Worm (Caenorhabditis elegans) whole organism, L4 larva: ENCODE measurements around the gene B0035.22.

Source experiments
- D1046.2 ChIP-seq: fragments of 200-800 bp; sonication (Bioruptor generic); IDR thresholded peaks from 2 replicates; pipeline ENCODE4 v1.3.6; 2022; ENCODE audit warnings: missing genetic modification characterization, missing compliant biosample characterization
- F10B5.3 ChIP-seq: sonication (generic microtip); optimal IDR thresholded peaks from 2 replicates; lab custom pipeline; 2016; ENCODE audit warnings: mild to moderate bottlenecking, missing genetic modification characterization, missing compliant biosample characterization
- F49E8.2 ChIP-seq: sonication (generic microtip); optimal IDR thresholded peaks from 2 replicates; lab custom pipeline; 2016; ENCODE audit warnings: missing compliant biosample characterization, mild to moderate bottlenecking, missing genetic modification characterization, borderline replicate concordance
- R02D3.7 ChIP-seq: fragments of 150-350 bp; sonication (generic microtip); optimal IDR thresholded peaks from 3 replicates; lab custom pipeline; 2014; ENCODE audit warnings: missing biosample characterization, missing genetic modification characterization
- T20F7.1 ChIP-seq: fragments of 200-800 bp; sonication (Bioruptor generic); optimal IDR thresholded peaks from 2 replicates; lab custom pipeline; 2018; ENCODE audit warnings: mild to moderate bottlenecking, missing genetic modification characterization, missing compliant biosample characterization
- Y105C5A.15 ChIP-seq: fragments of 200-800 bp; sonication (Bioruptor generic); IDR thresholded peaks from 2 replicates; pipeline ENCODE4 v1.3.6; 2022; ENCODE audit warnings: missing genetic modification characterization, missing compliant biosample characterization
- Y5F2A.4 ChIP-seq: fragments of 200-800 bp; sonication (Bioruptor generic); optimal IDR thresholded peaks from 2 replicates; lab custom pipeline; 2018; ENCODE audit warnings: mild to moderate bottlenecking, missing genetic modification characterization, missing compliant biosample characterization
- Y75B8A.6 ChIP-seq: fragments of 200-800 bp; sonication (Bioruptor generic); IDR thresholded peaks from 2 replicates; pipeline ENCODE4 v1.3.6; 2022; ENCODE audit warnings: missing genetic modification reagents, missing genetic modification characterization, missing compliant biosample characterization
- aha-1 ChIP-seq: fragments of 150-350 bp; peaks from one replicate; lab custom pipeline; 2014; ENCODE audit warnings: missing biosample characterization, missing genetic modification characterization
- ama-1 ChIP-seq: fragments of 150-350 bp; optimal IDR thresholded peaks from 2 replicates; lab custom pipeline; 2014; ENCODE audit warnings: inconsistent platforms, mixed read lengths
- ctbp-1 ChIP-seq: fragments of 200-800 bp; sonication (Bioruptor generic); IDR thresholded peaks from 2 replicates; pipeline ENCODE4 v1.3.6; 2022; ENCODE audit warnings: missing genetic modification reagents, missing genetic modification characterization, missing compliant biosample characterization
- daf-16 ChIP-seq, 3 experiments: sonication (generic microtip); optimal IDR thresholded peaks; 2 replicates each; lab custom pipeline; 2016 to 2017; ENCODE audit warnings: missing genetic modification characterization in 3 of 3, missing genetic modification reagents in 3 of 3, mild to moderate bottlenecking in 2 of 3, missing compliant biosample characterization in 2 of 3, missing biosample characterization in 1 of 3, moderate library complexity in 1 of 3
- daf-19 ChIP-seq: fragments of 200-800 bp; sonication (Bioruptor generic); conservative IDR thresholded peaks from 2 replicates; pipeline ENCODE4 v1.3.6; 2022; ENCODE audit warnings: missing genetic modification characterization, missing compliant biosample characterization
- daf-8 ChIP-seq: fragments of 200-800 bp; sonication (Bioruptor generic); IDR thresholded peaks from 2 replicates; pipeline ENCODE4 v1.3.6; 2022; ENCODE audit warnings: missing genetic modification characterization, missing compliant biosample characterization
- dmd-6 ChIP-seq: fragments of 200-800 bp; sonication (Bioruptor generic); IDR thresholded peaks from 2 replicates; pipeline ENCODE4 v1.3.6; 2022; ENCODE audit warnings: missing genetic modification reagents, missing genetic modification characterization, missing compliant biosample characterization
- dmd-8 ChIP-seq: fragments of 200-800 bp; sonication (Bioruptor generic); IDR thresholded peaks from 2 replicates; pipeline ENCODE4 v1.3.6; 2022; ENCODE audit warnings: missing genetic modification characterization, missing compliant biosample characterization
- dmd-9 ChIP-seq: fragments of 200-800 bp; sonication (Bioruptor generic); IDR thresholded peaks from 2 replicates; pipeline ENCODE4 v1.3.6; 2022; ENCODE audit warnings: missing genetic modification reagents, missing genetic modification characterization, missing compliant biosample characterization
- dpl-1 ChIP-seq: fragments of 150-350 bp; optimal IDR thresholded peaks from 2 replicates; lab custom pipeline; 2014; ENCODE audit warnings: missing biosample characterization, missing genetic modification reagents, missing genetic modification characterization
- fkh-10 ChIP-seq: fragments of 150-350 bp; optimal IDR thresholded peaks from 2 replicates; lab custom pipeline; 2014; ENCODE audit warnings: missing biosample characterization, missing genetic modification reagents, missing genetic modification characterization
- gei-8 ChIP-seq: fragments of 200-800 bp; sonication (Bioruptor generic); optimal IDR thresholded peaks from 2 replicates; lab custom pipeline; 2018; ENCODE audit warnings: mild to moderate bottlenecking, missing genetic modification characterization, missing compliant biosample characterization
- hlh-11 ChIP-seq: fragments of 200-800 bp; sonication (Bioruptor generic); optimal IDR thresholded peaks from 2 replicates; lab custom pipeline; 2018; ENCODE audit warnings: mild to moderate bottlenecking, missing genetic modification characterization, missing compliant biosample characterization
- jun-1 ChIP-seq: fragments of 150-350 bp; optimal IDR thresholded peaks from 2 replicates; lab custom pipeline; 2014; ENCODE audit warnings: missing biosample characterization, missing genetic modification reagents, missing genetic modification characterization
- lin-38 ChIP-seq: fragments of 200-800 bp; sonication (Bioruptor generic); IDR thresholded peaks from 2 replicates; pipeline ENCODE4 v1.3.6; 2022; ENCODE audit warnings: missing genetic modification reagents, missing genetic modification characterization, missing compliant biosample characterization
- madf-9 ChIP-seq: fragments of 200-800 bp; sonication (Bioruptor generic); conservative IDR thresholded peaks from 2 replicates; pipeline ENCODE4 v1.3.6; 2022; ENCODE audit warnings: missing genetic modification reagents, missing genetic modification characterization, missing compliant biosample characterization
- mdt-29 ChIP-seq: fragments of 200-800 bp; sonication (Bioruptor generic); IDR thresholded peaks from 2 replicates; pipeline ENCODE4 v1.3.6; 2022; ENCODE audit warnings: missing genetic modification reagents, missing genetic modification characterization, missing compliant biosample characterization
- mes-2 ChIP-seq: sonication (generic microtip); optimal IDR thresholded peaks from 2 replicates; lab custom pipeline; 2016; ENCODE audit warnings: missing genotype, mild to moderate bottlenecking, missing genetic modification characterization, missing compliant biosample characterization; ENCODE audit not compliant: poor library complexity, severe bottlenecking
- mxl-2 ChIP-seq: fragments of 200-800 bp; sonication (Bioruptor generic); conservative IDR thresholded peaks from 2 replicates; pipeline ENCODE4 v1.3.6; 2022; ENCODE audit warnings: missing genetic modification reagents, missing genetic modification characterization, missing compliant biosample characterization
- mxl-3 ChIP-seq: fragments of 200-800 bp; sonication (Bioruptor generic); optimal IDR thresholded peaks from 2 replicates; lab custom pipeline; 2018; ENCODE audit warnings: mild to moderate bottlenecking, missing genetic modification characterization, missing compliant biosample characterization
- nhr-10 ChIP-seq: fragments of 150-350 bp; optimal IDR thresholded peaks from 2 replicates; lab custom pipeline; 2014; ENCODE audit warnings: missing biosample characterization, missing genetic modification characterization
- nhr-102 ChIP-seq: sonication (generic microtip); optimal IDR thresholded peaks from 2 replicates; lab custom pipeline; 2016; ENCODE audit warnings: mild to moderate bottlenecking, missing genetic modification characterization, moderate library complexity, missing compliant biosample characterization
- nhr-111 ChIP-seq: fragments of 200-800 bp; sonication (Bioruptor generic); optimal IDR thresholded peaks from 2 replicates; lab custom pipeline; 2018; ENCODE audit warnings: mild to moderate bottlenecking, missing genetic modification characterization, missing compliant biosample characterization
- nhr-237 ChIP-seq: sonication (generic microtip); optimal IDR thresholded peaks from 2 replicates; lab custom pipeline; 2017; ENCODE audit warnings: missing biosample characterization, missing genetic modification characterization
- nhr-25 ChIP-seq: sonication (generic microtip); optimal IDR thresholded peaks from 2 replicates; lab custom pipeline; 2017; ENCODE audit warnings: missing genetic modification characterization, mild to moderate bottlenecking, missing compliant biosample characterization, antibody characterized with exemption, moderate library complexity, borderline replicate concordance; ENCODE audit not compliant: insufficient read depth
- nhr-41 ChIP-seq: fragments of 200-800 bp; sonication (Bioruptor generic); IDR thresholded peaks from 2 replicates; pipeline ENCODE4 v1.3.6; 2022; ENCODE audit warnings: missing genetic modification reagents, missing genetic modification characterization, missing compliant biosample characterization
- nhr-42 ChIP-seq: fragments of 200-800 bp; sonication (Bioruptor generic); IDR thresholded peaks from 2 replicates; pipeline ENCODE4 v1.3.6; 2022; ENCODE audit warnings: missing genetic modification characterization, missing compliant biosample characterization
- nhr-48 ChIP-seq: sonication (generic microtip); optimal IDR thresholded peaks from 2 replicates; lab custom pipeline; 2016; ENCODE audit warnings: mild to moderate bottlenecking, missing genetic modification characterization, missing compliant biosample characterization
- nhr-6 ChIP-seq: fragments of 150-350 bp; optimal IDR thresholded peaks from 2 replicates; lab custom pipeline; 2014; ENCODE audit warnings: missing biosample characterization, missing genetic modification characterization
- nhr-77 ChIP-seq: fragments of 150-350 bp; optimal IDR thresholded peaks from 2 replicates; lab custom pipeline; 2014; ENCODE audit warnings: missing biosample characterization, missing genetic modification characterization
- pha-4 ChIP-seq, 2 experiments: fragments of 150-350 bp in 1 of 2; fragments of 200-800 bp in 1 of 2; sonication (Bioruptor generic) in 1 of 2; IDR thresholded peaks in 1 of 2; optimal IDR thresholded peaks in 1 of 2; 2 replicates each; pipeline versions ENCODE4 v1.3.6 to Lab custom; 2014 to 2022; ENCODE audit warnings: missing genetic modification characterization in 2 of 2, missing genetic modification reagents in 2 of 2, missing biosample characterization in 1 of 2, missing compliant biosample characterization in 1 of 2
- php-3 ChIP-seq: fragments of 200-800 bp; sonication (Bioruptor generic); IDR thresholded peaks from 2 replicates; pipeline ENCODE4 v1.3.6; 2022; ENCODE audit warnings: missing genetic modification reagents, missing genetic modification characterization, missing compliant biosample characterization
- pqm-1 ChIP-seq: sonication (generic microtip); optimal IDR thresholded peaks from 2 replicates; lab custom pipeline; 2017; ENCODE audit warnings: missing biosample characterization, missing genetic modification characterization
- saeg-2 ChIP-seq: fragments of 200-800 bp; sonication (Bioruptor generic); IDR thresholded peaks from 2 replicates; pipeline ENCODE4 v1.3.6; 2022; ENCODE audit warnings: missing genetic modification reagents, missing genetic modification characterization, missing compliant biosample characterization
- sdz-12 ChIP-seq: fragments of 200-800 bp; sonication (Bioruptor generic); optimal IDR thresholded peaks from 2 replicates; lab custom pipeline; 2018; ENCODE audit warnings: mild to moderate bottlenecking, missing genetic modification characterization, missing compliant biosample characterization
- tag-97 ChIP-seq: fragments of 200-800 bp; sonication (Bioruptor generic); IDR thresholded peaks from 2 replicates; pipeline ENCODE4 v1.3.6; 2022; ENCODE audit warnings: missing genetic modification characterization, missing compliant biosample characterization
- unc-39 ChIP-seq: sonication (generic microtip); optimal IDR thresholded peaks from 2 replicates; lab custom pipeline; 2017; ENCODE audit warnings: missing biosample characterization, missing genetic modification characterization
- zag-1 ChIP-seq: fragments of 150-350 bp; optimal IDR thresholded peaks from 2 replicates; lab custom pipeline; 2014; ENCODE audit warnings: missing biosample characterization, missing genetic modification characterization
- zfp-2 ChIP-seq: sonication (generic microtip); optimal IDR thresholded peaks from 2 replicates; lab custom pipeline; 2016; ENCODE audit warnings: mild to moderate bottlenecking, missing genetic modification characterization, missing compliant biosample characterization
- zfp-3 ChIP-seq: fragments of 200-800 bp; sonication (Bioruptor generic); conservative IDR thresholded peaks from 2 replicates; pipeline ENCODE4 v1.3.6; 2022; ENCODE audit warnings: missing genetic modification reagents, missing genetic modification characterization, missing compliant biosample characterization
- zip-2 ChIP-seq: fragments of 150-350 bp; optimal IDR thresholded peaks from 2 replicates; lab custom pipeline; 2014; ENCODE audit warnings: missing biosample characterization, missing genetic modification characterization
- ztf-7 ChIP-seq: fragments of 150-350 bp; optimal IDR thresholded peaks from 2 replicates; lab custom pipeline; 2014; ENCODE audit warnings: missing biosample characterization, missing genetic modification characterization

The B0035.22 gene

ce11 chrIV:11284102-11284531, 30.8 kb upstream of the B0035.22 start (continued):
- TF ChIP-seq T20F7.1 (GFP tag; lab: Kevin White, UChicago) (peak; percentile 12), nhr-237 (no peak), zfp-3 (no peak), unc-39 (tag; lab: Kevin White, UChicago) (no peak), dmd-9 (GFP tag; lab: Robert Waterston, UW) (no peak), daf-8 (no peak), pha-4 (GFP tag; IDR thresholded peaks at IDR 0.05; lab: Robert Waterston, UW) (peak; percentile 72), pha-4 (tag; optimal IDR thresholded peaks at IDR 0.05; lab: Kevin White, UChicago) (peak; percentile 71), Y105C5A.15 (GFP tag; lab: Robert Waterston, UW) (no peak), madf-9 (GFP tag; lab: Robert Waterston, UW) (no peak), R02D3.7 (tag; lab: Kevin White, UChicago) (no peak), dmd-6 (GFP tag; lab: Robert Waterston, UW) (peak; percentile 89), jun-1 (peak; percentile 25), nhr-111 (GFP tag; lab: Kevin White, UChicago) (no peak), nhr-102 (tag; lab: Kevin White, UChicago) (no peak), php-3 (GFP tag; lab: Robert Waterston, UW) (peak; percentile 81), aha-1 (peak; percentile 71), zfp-2 (tag; lab: Kevin White, UChicago) (no peak), F49E8.2 (no peak), F10B5.3 (tag; lab: Kevin White, UChicago) (peak; percentile 28), pqm-1 (tag; lab: Kevin White, UChicago) (peak; percentile 95), mes-2 (tag; lab: Kevin White, UChicago) (peak; percentile 36), ctbp-1 (GFP tag; lab: Robert Waterston, UW) (no peak), mxl-3 (GFP tag; lab: Kevin White, UChicago) (peak; percentile 55), nhr-6 (peak; percentile 83), nhr-77 (tag; lab: Kevin White, UChicago) (peak; percentile 72), gei-8 (GFP tag; lab: Kevin White, UChicago) (no peak), dmd-8 (no peak), lin-38 (GFP tag; lab: Robert Waterston, UW) (no peak; the same call in 1 of the 2 replicates), zag-1 (tag; lab: Kevin White, UChicago) (no peak), nhr-10 (tag; lab: Kevin White, UChicago) (peak; percentile 39), mxl-2 (GFP tag; lab: Robert Waterston, UW) (0 out of 2 replicates have a peak, but pooled peaks have one; percentile 3), tag-97 (no peak), Y5F2A.4 (GFP tag; lab: Kevin White, UChicago) (no peak), nhr-25 (tag; lab: Kevin White, UChicago) (no peak), sdz-12 (GFP tag; lab: Kevin White, UChicago) (no peak), nhr-41 (0 out of 2 replicates have a peak, but pooled peaks have one; percentile 23), dpl-1 (GFP tag; lab: Kevin White, UChicago) (no peak), zip-2 (tag; lab: Kevin White, UChicago) (no peak), ama-1 (lab: Kevin White, UChicago) (no peak), hlh-11 (tag; lab: Kevin White, UChicago) (peak; percentile 94), nhr-42 (GFP tag; lab: Robert Waterston, UW) (no peak), ztf-7 (no peak), saeg-2 (0 out of 2 replicates have a peak, but pooled peaks have one; percentile 29), daf-19 (GFP tag; lab: Robert Waterston, UW) (no peak), fkh-10 (GFP tag; lab: Kevin White, UChicago) (no peak), Y75B8A.6 (GFP tag; lab: Robert Waterston, UW) (no peak), D1046.2 (GFP tag; lab: Robert Waterston, UW) (no peak), nhr-48 (tag; lab: Kevin White, UChicago) (peak; percentile 84), daf-16 (GFP tag; optimal IDR thresholded peaks at IDR 0.05; lab: Kevin White, UChicago) (peak in 1 of 2 experiments; percentile 92), daf-16 (tag; optimal IDR thresholded peaks at IDR 0.05; lab: Kevin White, UChicago) (peak; percentile 91), mdt-29 (GFP tag; lab: Robert Waterston, UW) (no peak)
